Fruit fly (Drosophila melanogaster): Measurements from ENCODE around the gene fipi.

fipi gene

dm6 chr2L:4794524-4794804 lies 620 bp upstream of the fipi start, which contains the start of gene CG3294 (continued):
- TF ChIP-seq lola (GFP tag; optimal IDR thresholded peaks at IDR 0.05) (no peak), crp (GFP tag; optimal IDR thresholded peaks at IDR 0.05) (peak; percentile 65 to 93), CG2116 (GFP tag; optimal IDR thresholded peaks at IDR 0.05) (peak; percentile 25), Dip3 (GFP tag; optimal IDR thresholded peaks at IDR 0.05) (no peak), Optix (GFP tag; IDR thresholded peaks at IDR 0.05) (no peak), Atf-2 (GFP tag; optimal IDR thresholded peaks at IDR 0.05) (no peak), CG32767 (GFP tag; IDR thresholded peaks at IDR 0.05) (no peak), sd (tag; optimal IDR thresholded peaks at IDR 0.05) (peak; percentile 5), BEAF-32 (GFP tag; optimal IDR thresholded peaks at IDR 0.05) (peak; percentile 26), CG13296 (GFP tag; optimal IDR thresholded peaks at IDR 0.05) (no peak), Doc3 (GFP tag; IDR thresholded peaks at IDR 0.05; ENCODE audit: partially characterized antibody) (no peak), vfl (GFP tag; optimal IDR thresholded peaks at IDR 0.05) (no peak)

- no peak for TF ChIP-seq CG18599 (GFP tag; optimal IDR thresholded peaks at IDR 0.05)
- TF ChIP-seq Oaz (GFP tag; IDR thresholded peaks at IDR 0.05), result no peak
- no peak for TF ChIP-seq CG7786 (GFP tag; optimal IDR thresholded peaks at IDR 0.05)
- no peak for TF ChIP-seq CG2712 (tag; optimal IDR thresholded peaks at IDR 0.05)
- no peak for TF ChIP-seq crc (GFP tag; optimal IDR thresholded peaks at IDR 0.05)
- no peak for TF ChIP-seq CG14710 (tag; optimal IDR thresholded peaks at IDR 0.05)
- TF ChIP-seq Antp (GFP tag; optimal IDR thresholded peaks at IDR 0.05), result no peak
- TF ChIP-seq dpn (GFP tag; optimal IDR thresholded peaks at IDR 0.05), result no peak
- TF ChIP-seq stwl (tag; optimal IDR thresholded peaks at IDR 0.05), result no peak
- TF ChIP-seq Meics (GFP tag; optimal IDR thresholded peaks at IDR 0.05), result no peak
- no peak for TF ChIP-seq CG18619 (GFP tag; optimal IDR thresholded peaks at IDR 0.05)
- no peak for TF ChIP-seq Opbp (GFP tag; IDR thresholded peaks at IDR 0.05; ENCODE audit: partially characterized antibody)
- TF ChIP-seq CG14667 (GFP tag; IDR thresholded peaks at IDR 0.05), result no peak
- TF ChIP-seq Max (GFP tag; optimal IDR thresholded peaks at IDR 0.05), result no peak
- TF ChIP-seq CG8765 (GFP tag; IDR thresholded peaks at IDR 0.05), result no peak
- no peak for TF ChIP-seq NC2α (GFP tag; optimal IDR thresholded peaks at IDR 0.05)
These were observed 31.2 kb downstream of the fipi start, which contains the start of gene CG42523 for dm6 chr2L:4762595-4762994. CG42523 (plus strand) TSS chr2L:4762895.

- TF ChIP-seq sens-2 (GFP tag; IDR thresholded peaks at IDR 0.05) (no peak), Dp (GFP tag; optimal IDR thresholded peaks at IDR 0.05) (no peak), CG8089 (GFP tag; optimal IDR thresholded peaks at IDR 0.05) (no peak), CG3995 (GFP tag; optimal IDR thresholded peaks at IDR 0.05) (no peak), GATAe (GFP tag; conservative IDR thresholded peaks at IDR 0.05) (no peak), CG4820 (GFP tag; optimal IDR thresholded peaks at IDR 0.05) (no peak), Doc2 (GFP tag; IDR thresholded peaks at IDR 0.05) (no peak), CG10209 (GFP tag; optimal IDR thresholded peaks at IDR 0.05) (no peak), ab (GFP tag; optimal IDR thresholded peaks at IDR 0.05) (no peak), CG17612 (GFP tag; IDR thresholded peaks at IDR 0.05) (no peak), NK7.1 (GFP tag; optimal IDR thresholded peaks at IDR 0.05) (no peak)
These were observed 59.5 kb downstream of the fipi start, which contains the start of gene CG15631 for dm6 chr2L:4734358-4734757. CG15631 (minus strand) TSS chr2L:4734458.
